Worm (Caenorhabditis elegans) whole organism, L3 larva: ENCODE data around the gene clec-261.

Source experiments
- ZK546.5 ChIP-seq: sonication (generic microtip); optimal IDR thresholded peaks from 2 replicates; lab custom pipeline; 2017; ENCODE audit warnings: missing biosample characterization, missing genetic modification characterization
- aly-2 ChIP-seq: fragments of 150-350 bp; optimal IDR thresholded peaks from 2 replicates; lab custom pipeline; 2014; ENCODE audit warnings: missing biosample characterization, missing genetic modification characterization
- nfya-1 ChIP-seq: sonication (generic microtip); optimal IDR thresholded peaks from 2 replicates; lab custom pipeline; 2017; ENCODE audit warnings: missing genetic modification characterization, mild to moderate bottlenecking, missing compliant biosample characterization, antibody characterized with exemption, moderate library complexity; ENCODE audit not compliant: insufficient read depth
- nhr-12 ChIP-seq: fragments of 150-350 bp; optimal IDR thresholded peaks from 2 replicates; lab custom pipeline; 2014; ENCODE audit warnings: missing biosample characterization, missing genetic modification characterization
- nhr-23 ChIP-seq: fragments of 150-350 bp; optimal IDR thresholded peaks from 2 replicates; lab custom pipeline; 2014; ENCODE audit warnings: missing biosample characterization, missing genetic modification reagents, missing genetic modification characterization
- nhr-76 ChIP-seq: fragments of 150-350 bp; sonication (generic microtip); optimal IDR thresholded peaks from 5 replicates; lab custom pipeline; 2014; ENCODE audit warnings: missing biosample characterization, missing genetic modification characterization
- nhr-77 ChIP-seq: fragments of 150-350 bp; optimal IDR thresholded peaks from 2 replicates; lab custom pipeline; 2014; ENCODE audit warnings: missing biosample characterization, missing genetic modification characterization
- pqm-1 ChIP-seq: fragments of 150-350 bp; optimal IDR thresholded peaks from 2 replicates; lab custom pipeline; 2017; ENCODE audit warnings: missing biosample characterization, missing genetic modification characterization, inconsistent platforms
- snpc-4 ChIP-seq: fragments of 150-350 bp; optimal IDR thresholded peaks from 2 replicates; lab custom pipeline; 2014; ENCODE audit warnings: missing biosample characterization, missing genetic modification characterization
- tbx-2 ChIP-seq: sonication (generic microtip); optimal IDR thresholded peaks from 2 replicates; lab custom pipeline; 2016; ENCODE audit warnings: mild to moderate bottlenecking, missing genetic modification characterization, missing compliant biosample characterization
- ztf-11 ChIP-seq: fragments of 150-350 bp; optimal IDR thresholded peaks from 2 replicates; lab custom pipeline; 2014; ENCODE audit warnings: missing biosample characterization, missing genetic modification characterization

- TF ChIP-seq ztf-11: no peak
- TF ChIP-seq ZK546.5: no peak
- no peak for TF ChIP-seq snpc-4 (tag; lab: Kevin White, UChicago)
- no peak for TF ChIP-seq tbx-2 (tag; lab: Kevin White, UChicago)
- no peak for TF ChIP-seq nhr-77 (tag; lab: Kevin White, UChicago)
- no peak for TF ChIP-seq pqm-1 (tag; lab: Kevin White, UChicago)
- TF ChIP-seq nhr-23: no peak
- TF ChIP-seq aly-2 (tag; lab: Kevin White, UChicago): no peak
- no peak for TF ChIP-seq nhr-12 (tag; lab: Kevin White, UChicago)
- TF ChIP-seq nhr-76: no peak
- TF ChIP-seq nfya-1 (tag; lab: Kevin White, UChicago): no peak
These were observed 5.0 kb downstream of the clec-261 start, which contains the start of gene mlt-4 for ce11 chrV:20289317-20289716.
